Fruit fly (Drosophila melanogaster): ENCODE data around the gene CG34301.
A peak's percentile ranks its signal among the peaks of the same experiment; 100 is the strongest.

Gene CG34301

DNA sequence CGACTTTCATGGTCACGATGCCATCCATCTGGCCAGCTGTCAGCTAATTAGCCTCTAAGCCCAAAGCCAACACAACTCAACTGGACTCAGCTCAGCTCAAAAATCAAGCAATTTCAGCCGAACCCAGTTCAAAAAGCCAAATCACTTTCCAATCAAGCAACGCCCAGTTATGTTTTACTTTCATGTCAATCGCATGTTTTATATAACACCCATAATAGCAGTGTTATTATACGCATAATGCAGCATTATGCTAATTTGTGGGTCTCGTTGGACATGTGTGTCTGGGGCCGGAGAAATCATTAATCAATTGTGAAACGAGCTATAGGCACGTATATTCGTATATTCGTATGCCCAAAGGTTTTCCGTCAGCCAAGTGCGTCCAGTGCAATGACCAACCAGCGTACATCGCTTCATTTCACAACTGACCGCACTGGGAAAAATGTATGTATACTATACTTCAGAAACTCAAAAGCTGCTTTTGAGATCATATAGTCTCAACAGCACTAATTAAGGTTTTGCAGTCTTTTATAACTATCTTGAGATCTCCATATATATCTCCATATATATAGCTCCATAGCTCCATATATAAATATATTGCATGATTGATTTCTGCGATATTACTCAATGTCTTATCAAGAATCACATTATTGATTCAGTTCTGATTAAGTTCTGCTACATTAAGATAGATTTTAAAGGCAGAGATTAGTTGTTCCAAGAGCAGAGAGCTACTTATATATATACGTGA, 14.5 kb downstream of the CG34301 start:
- TF ChIP-seq pan (optimal IDR thresholded peaks at IDR 0.05) (no peak), sage (GFP tag; optimal IDR thresholded peaks at IDR 0.05) (no peak), Vsx2 (GFP tag; optimal IDR thresholded peaks at IDR 0.05; ENCODE audit: partially characterized antibody) (peak; percentile 30), OdsH (GFP tag; optimal IDR thresholded peaks at IDR 0.05) (no peak), HLH106 (tag; optimal IDR thresholded peaks at IDR 0.05) (peak; percentile 31), Jra (GFP tag; optimal IDR thresholded peaks at IDR 0.05) (no peak), fru (GFP tag; optimal IDR thresholded peaks at IDR 0.05) (no peak), Abd-B (GFP tag; optimal IDR thresholded peaks at IDR 0.05) (no peak), psq (GFP tag; optimal IDR thresholded peaks at IDR 0.05) (no peak), Sp1 (GFP tag; optimal IDR thresholded peaks at IDR 0.05) (no peak), br (GFP tag; optimal IDR thresholded peaks at IDR 0.05) (no peak), dsf (GFP tag; optimal IDR thresholded peaks at IDR 0.05; ENCODE audit: borderline replicate concordance) (no peak), GATAd (GFP tag; optimal IDR thresholded peaks at IDR 0.05) (no peak), Dfd (GFP tag; optimal IDR thresholded peaks at IDR 0.05) (no peak), Hr83 (GFP tag; optimal IDR thresholded peaks at IDR 0.05; ENCODE audit: poor library complexity, severe bottlenecking) (no peak), brk (GFP tag; optimal IDR thresholded peaks at IDR 0.05) (no peak), jim (GFP tag; optimal IDR thresholded peaks at IDR 0.05) (no peak), h (GFP tag; optimal IDR thresholded peaks at IDR 0.05) (peak; percentile 35), Rel (GFP tag; optimal IDR thresholded peaks at IDR 0.05) (no peak), Rel (tag; optimal IDR thresholded peaks at IDR 0.05) (no peak), dl (GFP tag; optimal IDR thresholded peaks at IDR 0.05; ENCODE audit: insufficient read depth in 1 of 2, partially characterized antibody in 2 of 2) (no peak), rgr (GFP tag; optimal IDR thresholded peaks at IDR 0.05) (no peak), woc (GFP tag; optimal IDR thresholded peaks at IDR 0.05) (peak; percentile 46)

DNA sequence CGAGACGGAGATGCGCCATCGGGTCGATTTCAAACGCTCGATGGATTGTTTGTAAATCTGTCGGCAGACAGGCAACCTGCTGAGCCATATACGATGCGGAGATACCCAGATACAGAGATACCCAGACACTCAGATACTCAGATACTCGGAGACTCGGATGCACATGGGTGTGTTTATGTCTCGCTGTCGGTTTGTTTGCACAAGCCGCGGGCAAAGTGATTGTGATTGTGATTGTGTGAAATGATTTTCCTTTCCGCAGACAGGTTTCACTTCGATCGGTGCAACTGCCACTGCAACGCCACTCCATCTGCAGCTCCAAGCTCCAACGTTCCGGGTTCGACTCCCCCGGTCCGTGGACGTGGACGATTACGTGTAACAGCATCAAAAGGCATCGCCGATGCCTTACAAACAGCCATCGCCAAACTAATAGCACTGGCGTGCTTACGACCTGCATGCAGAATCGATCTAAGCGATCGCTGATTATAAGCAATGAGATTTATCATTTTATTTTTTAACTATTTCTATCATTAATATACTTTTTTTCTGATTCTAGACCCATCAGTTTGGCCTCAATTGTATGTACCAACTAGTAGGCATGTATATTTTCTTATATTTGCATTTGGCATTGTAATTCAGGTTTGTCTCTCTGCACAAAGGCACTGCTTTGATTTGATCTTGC, 15.6 kb downstream of the CG34301 start:
- TF ChIP-seq HLH106 (tag; optimal IDR thresholded peaks at IDR 0.05) = peak; percentile 24
- TF ChIP-seq Sp1 (GFP tag; optimal IDR thresholded peaks at IDR 0.05) = no peak
- no peak for TF ChIP-seq br (GFP tag; optimal IDR thresholded peaks at IDR 0.05)
- TF ChIP-seq fru (GFP tag; optimal IDR thresholded peaks at IDR 0.05) = peak; percentile 15
- peak in 1 of 2 experiments; percentile 37 for TF ChIP-seq foxo (GFP tag; optimal IDR thresholded peaks at IDR 0.05)
- TF ChIP-seq ey (GFP tag; optimal IDR thresholded peaks at IDR 0.05) = peak; percentile 31
- peak; percentile 5 for TF ChIP-seq rgr (GFP tag; optimal IDR thresholded peaks at IDR 0.05)
- peak; percentile 42 for TF ChIP-seq h (GFP tag; optimal IDR thresholded peaks at IDR 0.05)
- TF ChIP-seq Abd-B (GFP tag; optimal IDR thresholded peaks at IDR 0.05) = no peak
- no peak for TF ChIP-seq N (GFP tag; optimal IDR thresholded peaks at IDR 0.05)

DNA sequence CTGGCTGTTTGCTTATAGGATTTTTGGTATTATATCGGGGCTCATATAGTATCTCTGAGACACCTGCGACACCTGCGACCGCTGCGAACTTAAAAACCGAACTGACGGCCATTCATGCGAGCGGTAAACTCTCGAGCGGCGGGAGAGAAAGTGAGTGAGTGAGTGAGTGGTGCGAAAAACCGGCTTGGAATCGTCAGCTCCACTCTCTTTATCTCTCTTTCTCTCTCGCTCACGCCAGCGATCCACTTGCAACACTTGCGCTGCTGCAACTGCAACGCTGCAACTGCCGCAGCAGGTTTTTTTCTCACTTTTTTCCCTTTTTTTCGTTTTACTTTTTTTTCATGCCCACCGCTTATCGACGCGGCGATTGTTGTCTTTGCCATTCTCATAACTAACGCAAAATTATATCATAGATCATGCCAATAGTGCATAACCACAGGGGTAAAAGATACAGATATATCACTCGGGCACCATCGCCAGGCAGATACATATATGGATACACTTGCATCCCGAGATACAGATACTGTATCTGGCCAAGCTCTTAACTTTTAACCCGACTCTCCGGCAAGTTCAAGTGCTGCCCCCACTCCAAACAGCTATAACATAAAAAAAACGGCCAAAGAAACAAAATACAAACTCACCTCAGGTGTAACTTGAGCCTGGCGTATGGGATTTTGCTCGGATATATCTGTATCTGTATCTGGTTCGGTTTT, 19.4 kb downstream of the CG34301 start:
- no peak for TF ChIP-seq Rel (GFP tag; optimal IDR thresholded peaks at IDR 0.05)
- no peak for TF ChIP-seq Rel (tag; optimal IDR thresholded peaks at IDR 0.05)
- peak in 1 of 2 experiments; percentile 64 for TF ChIP-seq dl (GFP tag; optimal IDR thresholded peaks at IDR 0.05; ENCODE audit: insufficient read depth in 1 of 2, partially characterized antibody in 2 of 2)
- peak; percentile 20 for TF ChIP-seq Sp1 (GFP tag; optimal IDR thresholded peaks at IDR 0.05)
- TF ChIP-seq Vsx2 (GFP tag; optimal IDR thresholded peaks at IDR 0.05; ENCODE audit: partially characterized antibody) = peak; percentile 70
- TF ChIP-seq Dif (GFP tag; optimal IDR thresholded peaks at IDR 0.05; ENCODE audit: partially characterized antibody) = peak; percentile 78

DNA sequence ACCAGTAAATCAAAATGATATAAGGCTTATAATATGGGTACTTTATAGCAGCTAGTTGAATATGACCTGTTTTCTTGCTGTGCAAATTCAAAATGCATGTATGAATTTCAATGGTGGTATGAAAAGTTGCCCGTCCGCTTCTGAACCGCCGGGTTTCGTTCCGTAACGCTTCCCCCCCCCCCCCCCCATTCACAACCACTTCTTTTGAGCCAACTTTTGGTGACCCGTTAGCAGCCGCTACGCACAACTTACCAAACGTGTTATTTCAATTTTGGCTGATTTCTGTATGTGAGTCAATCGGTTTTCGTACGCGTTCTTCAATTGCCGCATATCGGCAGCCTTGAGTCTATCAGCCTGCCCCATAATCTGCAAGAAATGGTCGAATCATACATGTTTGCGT, 20.5 kb downstream of the CG34301 start:
- no peak for TF ChIP-seq Rel (GFP tag; optimal IDR thresholded peaks at IDR 0.05)
- no peak for TF ChIP-seq Rel (tag; optimal IDR thresholded peaks at IDR 0.05)
- peak in 1 of 2 experiments; percentile 0 for TF ChIP-seq foxo (GFP tag; optimal IDR thresholded peaks at IDR 0.05)

DNA sequence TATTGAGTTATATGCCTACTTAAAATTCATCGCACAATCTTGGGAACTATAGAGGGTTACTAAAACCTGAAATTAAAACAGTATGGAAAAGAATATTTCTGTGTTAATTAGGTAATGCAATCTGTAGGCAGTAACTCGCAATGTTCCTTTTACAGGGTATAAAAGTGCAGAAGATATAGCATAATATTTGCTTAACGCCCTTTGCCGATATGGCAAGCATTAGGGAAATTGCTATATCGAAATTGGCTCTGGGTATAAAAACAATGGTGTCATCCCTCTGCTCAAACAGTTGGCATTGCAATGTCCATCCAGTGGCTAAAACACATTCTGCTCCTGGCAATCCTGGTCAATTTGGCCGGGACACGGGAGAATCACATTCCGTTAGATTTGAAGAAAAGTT, 21.1 kb downstream of the CG34301 start, which contains the start of gene Ir85a:
Gene Ir85a, plus strand, starts transcription at position 301 of the 400 bp plus-strand sequence.
- no peak for TF ChIP-seq foxo (GFP tag; optimal IDR thresholded peaks at IDR 0.05)
- no peak for TF ChIP-seq dmrt93B (GFP tag; optimal IDR thresholded peaks at IDR 0.05)
- no peak for TF ChIP-seq brk (GFP tag; optimal IDR thresholded peaks at IDR 0.05)
- TF ChIP-seq Jra (GFP tag; optimal IDR thresholded peaks at IDR 0.05) = no peak

Data from whole organism, wandering third instar larva.